Fruit fly (Drosophila melanogaster) whole organism, embryonic: Measurements from ENCODE around the gene side-IV.

Experiments used
- Atf-2 ChIP-seq: fragments of 200-800 bp; sonication (Bioruptor generic); optimal IDR thresholded peaks from 2 replicates; lab custom pipeline; 2016; ENCODE audit warnings: missing biosample characterization, missing genetic modification characterization
- Awh ChIP-seq: fragments of 200-800 bp; sonication (Bioruptor generic); IDR thresholded peaks from 2 replicates; pipeline ENCODE4, ENCODE4 v1.3.6; 2022; ENCODE audit warnings: missing biosample characterization, missing genetic modification characterization
- Bdp1 ChIP-seq: fragments of 200-800 bp; sonication (Bioruptor generic); optimal IDR thresholded peaks from 3 replicates; lab custom pipeline; 2016; ENCODE audit warnings: missing biosample characterization, missing genetic modification characterization
- CG10959 ChIP-seq: fragments of 200-800 bp; sonication (Bioruptor generic); IDR thresholded peaks from 2 replicates; pipeline ENCODE4 v1.3.6; 2022; ENCODE audit warnings: missing biosample characterization, missing genetic modification characterization
- CG11504 ChIP-seq: fragments of 200-800 bp; sonication (Bioruptor generic); optimal IDR thresholded peaks from 3 replicates; lab custom pipeline; 2019; ENCODE audit warnings: missing biosample characterization, mild to moderate bottlenecking, missing genetic modification characterization, moderate library complexity
- CG11695 ChIP-seq: fragments of 200-800 bp; sonication (Bioruptor generic); IDR thresholded peaks from 3 replicates; pipeline ENCODE4 v1.3.6; 2022; ENCODE audit warnings: missing biosample characterization, missing genetic modification characterization
- CG11696 ChIP-seq: fragments of 200-800 bp; sonication (Bioruptor generic); IDR thresholded peaks from 2 replicates; pipeline ENCODE4 v1.3.6; 2022; ENCODE audit warnings: missing biosample characterization, missing genetic modification characterization
- CG12071 ChIP-seq: fragments of 200-800 bp; sonication (Bioruptor generic); optimal IDR thresholded peaks from 3 replicates; lab custom pipeline; 2018; ENCODE audit warnings: missing biosample characterization, mild to moderate bottlenecking, missing genetic modification characterization
- CG12769 ChIP-seq: fragments of 200-800 bp; sonication (Bioruptor generic); optimal IDR thresholded peaks from 2 replicates; lab custom pipeline; 2019; ENCODE audit warnings: missing biosample characterization, mild to moderate bottlenecking, missing genetic modification characterization, moderate library complexity
- CG13287 ChIP-seq: fragments of 200-800 bp; sonication (Bioruptor generic); IDR thresholded peaks from 2 replicates; pipeline ENCODE4 v1.3.6; 2022; ENCODE audit warnings: missing biosample characterization, missing genetic modification characterization; ENCODE audit not compliant: partially characterized antibody
- CG14667 ChIP-seq: fragments of 200-800 bp; sonication (Bioruptor generic); IDR thresholded peaks from 2 replicates; pipeline ENCODE4 v1.3.6; 2022; ENCODE audit warnings: missing biosample characterization, missing genetic modification characterization
- CG14860 ChIP-seq: fragments of 200-800 bp; sonication (Bioruptor generic); IDR thresholded peaks from 3 replicates; pipeline ENCODE4 v1.3.6; 2022; ENCODE audit warnings: missing biosample characterization, missing genetic modification characterization; ENCODE audit not compliant: partially characterized antibody
- CG16779 ChIP-seq: fragments of 200-800 bp; sonication (Bioruptor generic); IDR thresholded peaks from 2 replicates; pipeline ENCODE4 v1.3.6; 2022; ENCODE audit warnings: missing biosample characterization, missing genetic modification characterization
- CG2875 ChIP-seq: fragments of 200-800 bp; sonication (Bioruptor generic); optimal IDR thresholded peaks from 2 replicates; lab custom pipeline; 2017; ENCODE audit warnings: missing biosample characterization, mild to moderate bottlenecking, missing genetic modification characterization, missing genetic modification reagents
- CG31388 ChIP-seq: fragments of 200-800 bp; sonication (Bioruptor generic); optimal IDR thresholded peaks from 2 replicates; lab custom pipeline; 2016; ENCODE audit warnings: missing biosample characterization, missing genetic modification characterization
- CG31441 ChIP-seq: fragments of 200-800 bp; sonication (Bioruptor generic); IDR thresholded peaks from 2 replicates; pipeline ENCODE4 v1.3.6; 2022; ENCODE audit warnings: missing biosample characterization, missing genetic modification characterization
- CG6689 ChIP-seq: fragments of 200-800 bp; sonication (Bioruptor generic); IDR thresholded peaks from 2 replicates; pipeline ENCODE4 v1.3.6; 2022; ENCODE audit warnings: missing biosample characterization, missing genetic modification characterization
- CG7928 ChIP-seq: fragments of 200-800 bp; sonication (Bioruptor generic); optimal IDR thresholded peaks from 2 replicates; lab custom pipeline; 2017; ENCODE audit warnings: missing biosample characterization, mild to moderate bottlenecking, missing genetic modification characterization
- CG9215 ChIP-seq: fragments of 200-800 bp; sonication (Bioruptor generic); IDR thresholded peaks from 2 replicates; pipeline ENCODE4 v1.3.6; 2022; ENCODE audit warnings: missing biosample characterization, missing genetic modification characterization
- CG9437 ChIP-seq: fragments of 200-800 bp; sonication (Bioruptor generic); optimal IDR thresholded peaks from 2 replicates; lab custom pipeline; 2018; ENCODE audit warnings: missing biosample characterization, mild to moderate bottlenecking, missing genetic modification characterization
- CoRest ChIP-seq: fragments of 200-800 bp; sonication (Bioruptor generic); optimal IDR thresholded peaks from 3 replicates; lab custom pipeline; 2018; ENCODE audit warnings: missing biosample characterization, mild to moderate bottlenecking, missing genetic modification characterization, moderate library complexity
- Dip2 ChIP-seq: fragments of 200-800 bp; sonication (Bioruptor generic); IDR thresholded peaks from 2 replicates; pipeline ENCODE4 v1.3.6; 2022; ENCODE audit warnings: missing biosample characterization, missing genetic modification characterization
- Dll ChIP-seq: fragments of 200-800 bp; sonication (Bioruptor generic); IDR thresholded peaks from 4 replicates; pipeline ENCODE4 v1.3.6; 2022; ENCODE audit warnings: missing biosample characterization, missing genetic modification characterization; ENCODE audit not compliant: partially characterized antibody
- Ets97D ChIP-seq: fragments of 200-800 bp; sonication (Bioruptor generic); optimal IDR thresholded peaks from 3 replicates; lab custom pipeline; 2016; ENCODE audit warnings: missing biosample characterization, missing genetic modification characterization
- Gsc ChIP-seq: fragments of 200-800 bp; sonication (Bioruptor generic); IDR thresholded peaks from 2 replicates; pipeline ENCODE4 v1.3.6; 2022; ENCODE audit warnings: missing biosample characterization, missing genetic modification characterization
- HHEX ChIP-seq: fragments of 200-800 bp; sonication (Bioruptor generic); optimal IDR thresholded peaks from 3 replicates; lab custom pipeline; 2017; ENCODE audit warnings: missing biosample characterization, mild to moderate bottlenecking, missing genetic modification characterization, missing genetic modification reagents
- HLH3B ChIP-seq: fragments of 200-800 bp; sonication (Bioruptor generic); IDR thresholded peaks from 2 replicates; pipeline ENCODE4 v1.3.6; 2022; ENCODE audit warnings: missing biosample characterization, missing genetic modification characterization
- HLH4C ChIP-seq: fragments of 200-800 bp; sonication (Bioruptor generic); IDR thresholded peaks from 3 replicates; pipeline ENCODE4 v1.3.6; 2022; ENCODE audit warnings: missing biosample characterization, missing genetic modification characterization; ENCODE audit not compliant: partially characterized antibody
- HmgZ ChIP-seq: fragments of 200-800 bp; sonication (Bioruptor generic); optimal IDR thresholded peaks from 2 replicates; lab custom pipeline; 2018; ENCODE audit warnings: missing biosample characterization, mild to moderate bottlenecking, missing genetic modification characterization
- Hmr ChIP-seq: fragments of 200-800 bp; sonication (Bioruptor generic); optimal IDR thresholded peaks from 3 replicates; lab custom pipeline; 2017; ENCODE audit warnings: mild to moderate bottlenecking, missing biosample characterization, missing genetic modification reagents, missing genetic modification characterization
- Med ChIP-seq: fragments of 200-800 bp; sonication (Bioruptor generic); peaks from one replicate; lab custom pipeline; 2016; ENCODE audit warnings: missing biosample characterization, missing genetic modification characterization, mild to moderate bottlenecking, inconsistent platforms, moderate library complexity
- Rfx ChIP-seq: fragments of 200-800 bp; sonication (Bioruptor generic); IDR thresholded peaks from 2 replicates; pipeline ENCODE4 v1.3.6; 2022; ENCODE audit warnings: missing biosample characterization, missing genetic modification characterization
- Usf ChIP-seq: fragments of 200-800 bp; sonication (Bioruptor generic); optimal IDR thresholded peaks from 2 replicates; lab custom pipeline; 2017; ENCODE audit warnings: missing genotype, missing biosample characterization, missing genetic modification characterization
- Vsx1 ChIP-seq: fragments of 200-800 bp; sonication (Bioruptor generic); optimal IDR thresholded peaks from 2 replicates; lab custom pipeline; 2017; ENCODE audit warnings: missing biosample characterization, mild to moderate bottlenecking, missing genetic modification characterization, missing genetic modification reagents
- Xrp1 ChIP-seq: fragments of 200-800 bp; sonication (Bioruptor generic); IDR thresholded peaks from 2 replicates; pipeline ENCODE4 v1.3.6; 2022; ENCODE audit warnings: missing biosample characterization, missing genetic modification characterization
- cwo ChIP-seq: fragments of 200-800 bp; sonication (Bioruptor generic); optimal IDR thresholded peaks from 3 replicates; lab custom pipeline; 2017; ENCODE audit warnings: missing biosample characterization, missing genetic modification characterization, mild to moderate bottlenecking, moderate library complexity, missing genetic modification reagents
- da ChIP-seq: fragments of 200-800 bp; sonication (Bioruptor generic); optimal IDR thresholded peaks from 2 replicates; lab custom pipeline; 2016; ENCODE audit warnings: missing biosample characterization, missing genetic modification characterization
- dm ChIP-seq: fragments of 200-800 bp; sonication (Bioruptor generic); optimal IDR thresholded peaks from 3 replicates; lab custom pipeline; 2016; ENCODE audit warnings: missing biosample characterization, missing genetic modification characterization
- ftz-f1 ChIP-seq: fragments of 200-800 bp; sonication (Bioruptor generic); optimal IDR thresholded peaks from 2 replicates; lab custom pipeline; 2016; ENCODE audit warnings: missing biosample characterization, missing genetic modification characterization
- gfzf ChIP-seq: fragments of 200-800 bp; sonication (Bioruptor generic); optimal IDR thresholded peaks from 2 replicates; lab custom pipeline; 2016; ENCODE audit warnings: missing biosample characterization, mild to moderate bottlenecking, missing genetic modification characterization, moderate library complexity
- gt ChIP-seq: fragments of 200-800 bp; sonication (Bioruptor generic); IDR thresholded peaks from 2 replicates; pipeline ENCODE4 v1.3.6; 2022; ENCODE audit warnings: missing biosample characterization, missing genetic modification characterization
- hbn ChIP-seq: fragments of 200-800 bp; sonication (Bioruptor generic); IDR thresholded peaks from 2 replicates; pipeline ENCODE4 v1.3.6; 2022; ENCODE audit warnings: missing biosample characterization, missing genetic modification characterization; ENCODE audit not compliant: partially characterized antibody
- lbe ChIP-seq: fragments of 200-800 bp; sonication (Bioruptor generic); optimal IDR thresholded peaks from 2 replicates; lab custom pipeline; 2016; ENCODE audit warnings: missing biosample characterization, mild to moderate bottlenecking, missing genetic modification characterization
- mirr ChIP-seq: fragments of 200-800 bp; sonication (Bioruptor generic); optimal IDR thresholded peaks from 3 replicates; lab custom pipeline; 2018; ENCODE audit warnings: missing biosample characterization, mild to moderate bottlenecking, missing genetic modification characterization
- p53 ChIP-seq: fragments of 200-800 bp; sonication (Bioruptor generic); optimal IDR thresholded peaks from 2 replicates; lab custom pipeline; 2016; ENCODE audit warnings: missing biosample characterization, missing genetic modification characterization
- peb ChIP-seq: fragments of 200-800 bp; sonication (Bioruptor generic); IDR thresholded peaks from 2 replicates; pipeline ENCODE4 v1.3.6; 2022; ENCODE audit warnings: missing biosample characterization, missing genetic modification characterization
- pzg ChIP-seq: fragments of 200-800 bp; sonication (Bioruptor generic); optimal IDR thresholded peaks from 3 replicates; lab custom pipeline; 2018; ENCODE audit warnings: missing biosample characterization, mild to moderate bottlenecking, missing genetic modification characterization, moderate library complexity
- run ChIP-seq: fragments of 200-800 bp; sonication (Bioruptor generic); optimal IDR thresholded peaks from 3 replicates; lab custom pipeline; 2018; ENCODE audit warnings: missing biosample characterization, mild to moderate bottlenecking, missing genetic modification characterization
- sna ChIP-seq: fragments of 200-800 bp; sonication (Bioruptor generic); IDR thresholded peaks from 2 replicates; pipeline ENCODE4 v1.3.6; 2022; ENCODE audit warnings: missing biosample characterization, missing genetic modification characterization; ENCODE audit not compliant: partially characterized antibody
- tin ChIP-seq: fragments of 200-800 bp; sonication (Bioruptor generic); optimal IDR thresholded peaks from 3 replicates; lab custom pipeline; 2016; ENCODE audit warnings: missing biosample characterization, missing genetic modification characterization
- twi ChIP-seq: fragments of 200-800 bp; optimal IDR thresholded peaks from 2 replicates; lab custom pipeline; 2019; ENCODE audit warnings: missing biosample characterization, mild to moderate bottlenecking, missing genetic modification characterization, moderate library complexity
- wor ChIP-seq: fragments of 200-800 bp; sonication (Bioruptor generic); IDR thresholded peaks from 2 replicates; pipeline ENCODE4 v1.3.6; 2022; ENCODE audit warnings: missing biosample characterization, missing genetic modification characterization

Gene side-IV

DNA sequence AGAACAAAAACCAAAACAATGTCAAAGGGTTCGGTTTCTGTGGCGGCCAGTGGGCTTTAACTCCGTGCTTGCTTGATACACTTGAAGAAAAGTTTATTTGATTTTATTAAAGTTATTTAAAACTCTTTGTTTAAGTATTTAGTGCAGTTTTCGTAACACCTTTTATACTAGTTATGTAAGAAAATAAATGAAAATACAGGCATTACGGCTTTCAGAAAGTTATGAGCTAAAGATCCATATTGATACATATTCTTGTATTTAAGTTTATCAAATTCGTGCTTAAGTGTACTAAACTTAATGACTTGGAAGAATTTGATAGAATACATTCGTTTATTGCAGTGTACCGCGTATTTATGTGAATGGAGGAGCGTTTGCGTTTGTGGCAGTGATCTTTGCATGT is 3.9 kb upstream of the side-IV start (continued):
- TF ChIP-seq Ets97D (GFP tag; lab: Kevin White, UChicago), result no peak
- TF ChIP-seq CG13287 (GFP tag; lab: Robert Waterston, UW), result no peak
- peak; percentile 17 for TF ChIP-seq Usf
- no peak for TF ChIP-seq CG12071 (GFP tag; lab: Kevin White, UChicago)
- TF ChIP-seq pzg (GFP tag; lab: Kevin White, UChicago), result no peak
- peak; percentile 54 for TF ChIP-seq Rfx (GFP tag; lab: Robert Waterston, UW)
- TF ChIP-seq CG12769, result no peak
- TF ChIP-seq hbn, result no peak
- TF ChIP-seq CG14860 (GFP tag; lab: Robert Waterston, UW), result no peak
- no peak for TF ChIP-seq da
- no peak for TF ChIP-seq gfzf
- no peak for TF ChIP-seq CG7928 (GFP tag; lab: Kevin White, UChicago)
- peak; percentile 78 for TF ChIP-seq CoRest (tag; lab: Kevin White, UChicago)
- TF ChIP-seq Bdp1 (GFP tag; lab: Kevin White, UChicago), result no peak
- TF ChIP-seq Dip2 (GFP tag; lab: Robert Waterston, UW), result no peak
- TF ChIP-seq ftz-f1 (GFP tag; lab: Kevin White, UChicago), result no peak
- no peak for TF ChIP-seq lbe (GFP tag; lab: Kevin White, UChicago)
- TF ChIP-seq CG14667, result no peak
- TF ChIP-seq CG11696, result no peak
- no peak for TF ChIP-seq mirr (GFP tag; lab: Kevin White, UChicago)
- TF ChIP-seq sna, result no peak
- no peak for TF ChIP-seq Dll (GFP tag; lab: Robert Waterston, UW)
- TF ChIP-seq dm (GFP tag; lab: Kevin White, UChicago), result no peak
- TF ChIP-seq peb (GFP tag; lab: Robert Waterston, UW), result no peak
- TF ChIP-seq tin (GFP tag; lab: Kevin White, UChicago), result no peak
- TF ChIP-seq CG11695 (GFP tag; lab: Robert Waterston, UW), result peak; percentile 70; the same call in 2 of the 3 replicates
- no peak for TF ChIP-seq CG2875 (GFP tag; lab: Kevin White, UChicago)
- peak; percentile 49 for TF ChIP-seq CG9437 (GFP tag; lab: Kevin White, UChicago)
- no peak for TF ChIP-seq HHEX
- TF ChIP-seq CG11504, result peak; percentile 64
- TF ChIP-seq Med (GFP tag; lab: Kevin White, UChicago), result peak; percentile 57
- TF ChIP-seq Atf-2 (GFP tag; lab: Kevin White, UChicago), result no peak
- peak; percentile 2 for TF ChIP-seq cwo (GFP tag; lab: Kevin White, UChicago)
- no peak for TF ChIP-seq Hmr (GFP tag; lab: Kevin White, UChicago)
- peak; percentile 10 for TF ChIP-seq HmgZ (tag; lab: Kevin White, UChicago)
- no peak; the same call in 1 of the 2 replicates for TF ChIP-seq CG6689 (GFP tag; lab: Robert Waterston, UW)
- peak; percentile 60 for TF ChIP-seq Xrp1 (GFP tag; lab: Robert Waterston, UW)
- TF ChIP-seq HLH4C, result no peak
- TF ChIP-seq CG16779 (GFP tag; lab: Robert Waterston, UW), result no peak
- TF ChIP-seq CG9215 (GFP tag; lab: Robert Waterston, UW), result 0 out of 2 replicates have a peak, but pooled peaks have one; percentile 15
- no peak for TF ChIP-seq CG10959 (GFP tag; lab: Robert Waterston, UW)
- peak; percentile 80 for TF ChIP-seq CG31441 (GFP tag; lab: Robert Waterston, UW)
- TF ChIP-seq gt (GFP tag; lab: Robert Waterston, UW), result no peak
- no peak for TF ChIP-seq HLH3B (GFP tag; lab: Robert Waterston, UW)
- no peak for TF ChIP-seq p53 (GFP tag; lab: Kevin White, UChicago)
- TF ChIP-seq twi (tag; lab: Kevin White, UChicago), result peak; percentile 23
- TF ChIP-seq wor (GFP tag; lab: Robert Waterston, UW), result no peak
- TF ChIP-seq Gsc, result no peak
- no peak for TF ChIP-seq Vsx1 (GFP tag; lab: Kevin White, UChicago)
- no peak for TF ChIP-seq CG31388
- no peak for TF ChIP-seq run
- TF ChIP-seq Awh, result no peak
